Worm (Caenorhabditis elegans): ENCODE measurements around the gene his-39.
A peak's percentile ranks its signal among the peaks of the same experiment; 100 is the strongest.

The his-39 gene

ce11 chrV:8495965-8496364 is 40.3 kb upstream of the his-39 start (continued):
- TF ChIP-seq F33H1.4 (GFP tag; IDR thresholded peaks at IDR 0.05) (no peak; the same call in 1 of the 2 replicates), sptf-2 (GFP tag; optimal IDR thresholded peaks at IDR 0.05) (peak; percentile 62), ceh-27 (GFP tag; optimal IDR thresholded peaks at IDR 0.05) (peak; percentile 16), die-1 (tag; optimal IDR thresholded peaks at IDR 0.05) (peak; percentile 78), efl-1 (GFP tag; optimal IDR thresholded peaks at IDR 0.05) (no peak), fkh-3 (tag; optimal IDR thresholded peaks at IDR 0.05) (no peak), attf-3 (GFP tag; conservative IDR thresholded peaks at IDR 0.05) (0 out of 2 replicates have a peak, but pooled peaks have one; percentile 40), F57C9.4 (tag; optimal IDR thresholded peaks at IDR 0.05) (no peak), pbrm-1 (GFP tag; IDR thresholded peaks at IDR 0.05) (peak; percentile 58; the same call in 1 of the 2 replicates), ceh-40 (GFP tag; IDR thresholded peaks at IDR 0.05) (peak; percentile 63; the same call in 1 of the 2 replicates)

- TF ChIP-seq ets-4 (GFP tag; optimal IDR thresholded peaks at IDR 0.05): no peak
- peak; percentile 75 for TF ChIP-seq him-1 (tag; optimal IDR thresholded peaks at IDR 0.05)
- TF ChIP-seq ztf-18 (tag; optimal IDR thresholded peaks at IDR 0.05): peak; percentile 67
- peak; percentile 67 for TF ChIP-seq B0261.1 (tag; optimal IDR thresholded peaks at IDR 0.05)
- TF ChIP-seq hrde-1 (tag; optimal IDR thresholded peaks at IDR 0.05; ENCODE audit: borderline replicate concordance): no peak
- peak; percentile 68 for TF ChIP-seq D2030.7 (GFP tag; IDR thresholded peaks at IDR 0.05)
- peak; percentile 55 for TF ChIP-seq sptf-2 (GFP tag; optimal IDR thresholded peaks at IDR 0.05)
- TF ChIP-seq nhr-80 (tag; optimal IDR thresholded peaks at IDR 0.05): no peak
- TF ChIP-seq xnd-1 (tag; optimal IDR thresholded peaks at IDR 0.05): no peak
- peak; percentile 29 for TF ChIP-seq attf-5 (GFP tag; optimal IDR thresholded peaks at IDR 0.05)
- no peak for TF ChIP-seq hlh-26 (GFP tag; conservative IDR thresholded peaks at IDR 0.05)
- TF ChIP-seq snpc-1.1 (tag; optimal IDR thresholded peaks at IDR 0.05; ENCODE audit: insufficient read depth): peak; percentile 84
- peak; percentile 43 for TF ChIP-seq lsl-1 (GFP tag; optimal IDR thresholded peaks at IDR 0.05)
- peak; percentile 12 for TF ChIP-seq lin-54 (GFP tag; optimal IDR thresholded peaks at IDR 0.05)
- no peak for TF ChIP-seq ceh-40 (GFP tag; IDR thresholded peaks at IDR 0.05)
- TF ChIP-seq lir-1 (GFP tag; conservative IDR thresholded peaks at IDR 0.05): no peak
- no peak for TF ChIP-seq ceh-91 (GFP tag; IDR thresholded peaks at IDR 0.05)
- no peak for TF ChIP-seq ztf-26 (tag; optimal IDR thresholded peaks at IDR 0.05)
- peak; percentile 39; the same call in 1 of the 2 replicates for TF ChIP-seq pbrm-1 (GFP tag; IDR thresholded peaks at IDR 0.05)
- peak; percentile 50; the same call in 1 of the 2 replicates for TF ChIP-seq hsf-1 (GFP tag; IDR thresholded peaks at IDR 0.05)
- TF ChIP-seq Y56A3A.18 (GFP tag; IDR thresholded peaks at IDR 0.05): no peak
- TF ChIP-seq F55B11.4 (tag; optimal IDR thresholded peaks at IDR 0.05; ENCODE audit: borderline replicate concordance, insufficient read depth): no peak
- TF ChIP-seq madf-8 (GFP tag; conservative IDR thresholded peaks at IDR 0.05): no peak
- peak; percentile 71 for TF ChIP-seq nhr-90 (tag; optimal IDR thresholded peaks at IDR 0.05)
- TF ChIP-seq Y67H2A.10 (GFP tag; conservative IDR thresholded peaks at IDR 0.05): no peak
- TF ChIP-seq tlf-1 (GFP tag; optimal IDR thresholded peaks at IDR 0.05): no peak
- no peak for TF ChIP-seq nfyb-1 (GFP tag; IDR thresholded peaks at IDR 0.05)
- no peak for TF ChIP-seq F37B4.10 (GFP tag; IDR thresholded peaks at IDR 0.05)
- TF ChIP-seq rcor-1 (GFP tag; IDR thresholded peaks at IDR 0.05): peak; percentile 36; the same call in 1 of the 2 replicates
- TF ChIP-seq let-607 (tag; optimal IDR thresholded peaks at IDR 0.05): peak in 1 of 2 experiments; percentile 9
- no peak for TF ChIP-seq ceh-58 (GFP tag; IDR thresholded peaks at IDR 0.05)
- peak; percentile 77 for TF ChIP-seq snpc-4 (GFP tag; optimal IDR thresholded peaks at IDR 0.05)
- TF ChIP-seq snpc-4 (tag; optimal IDR thresholded peaks at IDR 0.05): peak in 3 of 4 experiments; percentile 72 to 92 (median 85)
- peak; percentile 24 for TF ChIP-seq snpc-3.4 (tag; optimal IDR thresholded peaks at IDR 0.05)
- TF ChIP-seq rpc-1 (optimal IDR thresholded peaks at IDR 0.05): peak; percentile 55
- TF ChIP-seq rpc-1 (tag; optimal IDR thresholded peaks at IDR 0.05): peak; percentile 83
- TF ChIP-seq madf-10 (tag; optimal IDR thresholded peaks at IDR 0.05): no peak
- peak; percentile 97 for TF ChIP-seq lin-26 (GFP tag; IDR thresholded peaks at IDR 0.05)
- no peak for TF ChIP-seq Y53G8AR.9 (GFP tag; conservative IDR thresholded peaks at IDR 0.05)
- peak; percentile 76; the same call in 1 of the 2 replicates for TF ChIP-seq egl-44 (GFP tag; IDR thresholded peaks at IDR 0.05)
These were observed 36.9 kb upstream of the his-39 start for ce11 chrV:8499407-8499806.
